Fruit fly (Drosophila melanogaster): ENCODE results near the gene p.

DNA sequence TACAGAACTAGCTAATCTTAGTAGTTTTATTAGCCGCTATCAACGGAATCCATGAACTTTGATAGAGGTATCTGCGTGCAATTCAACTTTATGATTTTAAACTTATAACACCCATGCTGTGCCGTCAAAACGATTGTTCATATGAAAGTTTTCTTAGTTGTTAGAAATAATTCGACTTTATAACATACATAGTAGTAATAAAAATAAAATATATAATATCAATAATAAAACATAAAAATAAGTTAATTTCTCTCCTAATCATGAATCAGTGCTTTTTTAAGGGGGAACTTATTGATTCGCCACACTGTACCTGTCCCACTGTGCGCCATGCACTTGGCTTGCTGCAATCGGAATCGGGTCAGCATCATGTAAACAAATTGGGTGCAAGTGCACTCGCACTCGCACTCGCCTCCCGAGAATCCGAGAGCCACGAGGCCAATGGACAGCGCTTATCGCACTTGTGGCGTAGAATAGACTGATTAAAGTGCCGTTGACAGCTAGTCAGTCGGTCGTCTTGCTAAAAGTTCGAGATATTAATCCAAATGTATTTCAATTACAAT is 41.5 kb upstream of the p start:
- no peak for TF ChIP-seq Hnf4 (GFP tag; optimal IDR thresholded peaks at IDR 0.05)
- TF ChIP-seq Dfd (GFP tag; optimal IDR thresholded peaks at IDR 0.05): no peak
